Worm (Caenorhabditis elegans) whole organism, L3 larva: ENCODE results near the gene cest-9.1.

Experiments used
- ceh-9 ChIP-seq: sonication (generic microtip); optimal IDR thresholded peaks from 2 replicates; lab custom pipeline; 2018; ENCODE audit warnings: missing biosample characterization, missing genetic modification characterization
- daf-12 ChIP-seq: fragments of 150-350 bp; optimal IDR thresholded peaks from 2 replicates; lab custom pipeline; 2014; ENCODE audit warnings: missing biosample characterization, missing genetic modification reagents, missing genetic modification characterization
- lsy-12 ChIP-seq: sonication (generic microtip); optimal IDR thresholded peaks from 2 replicates; lab custom pipeline; 2016; ENCODE audit warnings: mild to moderate bottlenecking, missing genetic modification characterization, missing compliant biosample characterization
- nhr-237 ChIP-seq: fragments of 150-350 bp; optimal IDR thresholded peaks from 2 replicates; lab custom pipeline; 2014; ENCODE audit warnings: missing biosample characterization, missing genetic modification characterization
- pqm-1 ChIP-seq: fragments of 150-350 bp; optimal IDR thresholded peaks from 2 replicates; lab custom pipeline; 2017; ENCODE audit warnings: missing biosample characterization, missing genetic modification characterization, inconsistent platforms

ce11 chrX:12234424-12234823 is 8.4 kb downstream of the cest-9.1 start:
- TF ChIP-seq pqm-1 (tag; lab: Kevin White, UChicago) = peak; percentile 41
- TF ChIP-seq daf-12 = no peak
- TF ChIP-seq nhr-237 (tag; lab: Kevin White, UChicago) = no peak
- TF ChIP-seq lsy-12 = no peak
- no peak for TF ChIP-seq ceh-9 (tag; lab: Kevin White, UChicago)
